Worm (Caenorhabditis elegans) whole organism, young adult: ENCODE measurements around the gene C01B10.9.

Experiments used
- ets-4 ChIP-seq: fragments of 200-800 bp; sonication (Bioruptor generic); optimal IDR thresholded peaks from 2 replicates; lab custom pipeline; 2018; ENCODE audit warnings: mild to moderate bottlenecking, missing genetic modification characterization, missing compliant biosample characterization
- lin-54 ChIP-seq: fragments of 200-800 bp; sonication (Bioruptor generic); optimal IDR thresholded peaks from 2 replicates; lab custom pipeline; 2018; ENCODE audit warnings: mild to moderate bottlenecking, missing genetic modification characterization, missing compliant biosample characterization
- nhr-80 ChIP-seq: sonication (generic microtip); optimal IDR thresholded peaks from 2 replicates; lab custom pipeline; 2016; ENCODE audit warnings: missing genetic modification characterization, missing compliant biosample characterization
- nhr-90 ChIP-seq: sonication (generic microtip); optimal IDR thresholded peaks from 2 replicates; lab custom pipeline; 2016; ENCODE audit warnings: missing genotype, mild to moderate bottlenecking, missing genetic modification characterization, missing compliant biosample characterization
- snpc-4 ChIP-seq, 5 experiments: fragments of 150-350 bp in 1 of 5; sonication (generic microtip) in 4 of 5; optimal IDR thresholded peaks; 2 replicates each; lab custom pipeline; 2014 to 2018; ENCODE audit warnings: missing genetic modification characterization in 5 of 5, missing biosample characterization in 3 of 5, antibody characterized with exemption in 2 of 5, mild to moderate bottlenecking in 2 of 5, missing compliant biosample characterization in 2 of 5, missing genotype in 2 of 5, moderate library complexity in 2 of 5, missing genetic modification reagents in 1 of 5
- somi-1 ChIP-seq: fragments of 200-800 bp; sonication (Bioruptor generic); optimal IDR thresholded peaks from 2 replicates; lab custom pipeline; 2018; ENCODE audit warnings: mild to moderate bottlenecking, missing genetic modification characterization, missing compliant biosample characterization

DNA sequence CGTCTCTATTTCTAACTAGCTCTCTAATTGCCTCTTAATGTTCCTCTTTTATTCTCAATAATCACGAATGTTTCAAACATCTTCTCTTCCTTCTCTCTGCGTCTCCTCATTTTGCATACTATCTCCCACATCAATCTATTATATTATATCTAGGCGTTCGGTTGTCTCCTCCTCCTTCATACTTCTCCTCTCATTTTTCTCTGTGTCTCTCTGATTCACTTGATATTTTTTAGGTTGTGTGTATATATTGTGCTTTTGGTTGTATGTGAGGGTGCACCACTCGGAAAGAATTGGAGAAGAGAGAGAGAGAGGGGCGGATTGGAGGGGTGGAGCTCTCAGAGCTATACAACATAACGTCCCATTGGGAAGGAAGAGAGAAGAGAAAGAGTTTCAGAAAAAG is 16.6 kb downstream of the C01B10.9 start:
- TF ChIP-seq somi-1 (GFP tag; lab: Kevin White, UChicago): no peak
- TF ChIP-seq ets-4 (GFP tag; lab: Kevin White, UChicago): no peak
- no peak for TF ChIP-seq snpc-4 (GFP tag; optimal IDR thresholded peaks at IDR 0.05; lab: Kevin White, UChicago)
- TF ChIP-seq snpc-4 (tag; optimal IDR thresholded peaks at IDR 0.05; lab: Kevin White, UChicago): no peak
- TF ChIP-seq nhr-90 (tag; lab: Kevin White, UChicago): no peak
- no peak for TF ChIP-seq lin-54 (GFP tag; lab: Kevin White, UChicago)
- no peak for TF ChIP-seq nhr-80 (tag; lab: Kevin White, UChicago)
